Worm (Caenorhabditis elegans) whole organism, L2 larva: ENCODE results near the gene ivd-1.

Source experiments
- elt-3 ChIP-seq: sonication (generic microtip); optimal IDR thresholded peaks from 2 replicates; lab custom pipeline; 2017; ENCODE audit warnings: missing biosample characterization, missing genetic modification characterization
- lsy-2 ChIP-seq, 2 experiments: fragments of 150-350 bp in 1 of 2; sonication (generic microtip) in 1 of 2; optimal IDR thresholded peaks; 2 replicates each; lab custom pipeline; 2014 to 2017; ENCODE audit warnings: missing biosample characterization in 2 of 2, missing genetic modification characterization in 2 of 2
- mab-5 ChIP-seq: fragments of 150-350 bp; optimal IDR thresholded peaks from 2 replicates; lab custom pipeline; 2014; ENCODE audit warnings: missing biosample characterization, missing genetic modification characterization
- nhr-23 ChIP-seq: fragments of 150-350 bp; optimal IDR thresholded peaks from 2 replicates; lab custom pipeline; 2014; ENCODE audit warnings: missing biosample characterization, missing genetic modification reagents, missing genetic modification characterization
- nhr-237 ChIP-seq: fragments of 150-350 bp; optimal IDR thresholded peaks from 2 replicates; lab custom pipeline; 2014; ENCODE audit warnings: missing biosample characterization, missing genetic modification characterization
- nhr-25 ChIP-seq: fragments of 150-350 bp; sonication (generic microtip); optimal IDR thresholded peaks from 3 replicates; lab custom pipeline; 2014; ENCODE audit warnings: missing biosample characterization, missing genetic modification characterization
- ztf-4 ChIP-seq: fragments of 150-350 bp; optimal IDR thresholded peaks from 2 replicates; lab custom pipeline; 2014; ENCODE audit warnings: missing biosample characterization, missing genetic modification characterization

DNA sequence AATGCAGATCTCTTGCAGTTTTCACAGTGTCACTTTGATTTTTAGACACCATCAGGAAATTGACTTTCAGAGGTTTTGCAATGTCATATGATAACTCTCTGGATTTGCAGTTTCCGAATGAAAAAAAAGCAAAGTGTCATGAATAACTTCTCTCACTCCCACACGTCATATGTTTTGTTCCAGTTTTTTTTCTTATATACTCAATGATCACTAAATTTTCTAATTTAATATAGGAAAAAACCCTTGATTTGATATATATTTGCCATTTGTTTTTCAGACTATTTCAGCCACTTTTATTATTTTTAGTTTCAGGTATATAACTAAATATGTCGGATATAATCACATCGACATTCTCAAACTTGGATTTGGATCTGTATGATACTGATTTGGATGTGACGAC is 51.2 kb downstream of the ivd-1 start, which contains the start of gene C09B9.1:
- TF ChIP-seq lsy-2 (tag; optimal IDR thresholded peaks at IDR 0.05; lab: Kevin White, UChicago) (no peak), elt-3 (tag; lab: Kevin White, UChicago) (no peak), nhr-237 (tag; lab: Kevin White, UChicago) (no peak), mab-5 (tag; lab: Kevin White, UChicago) (no peak), nhr-23 (tag; lab: Kevin White, UChicago) (no peak), nhr-25 (tag; lab: Kevin White, UChicago) (no peak), ztf-4 (no peak)
